Worm (Caenorhabditis elegans) whole organism, L3 larva: ENCODE results near the gene rpl-37.

Source experiments
- R02D3.7 ChIP-seq: fragments of 150-350 bp; optimal IDR thresholded peaks from 2 replicates; lab custom pipeline; 2014; ENCODE audit warnings: missing biosample characterization, missing genetic modification characterization
- ZK546.5 ChIP-seq: sonication (generic microtip); optimal IDR thresholded peaks from 2 replicates; lab custom pipeline; 2017; ENCODE audit warnings: missing biosample characterization, missing genetic modification characterization
- aly-2 ChIP-seq: fragments of 150-350 bp; optimal IDR thresholded peaks from 2 replicates; lab custom pipeline; 2014; ENCODE audit warnings: missing biosample characterization, missing genetic modification characterization
- ama-1 ChIP-seq: fragments of 150-350 bp; optimal IDR thresholded peaks from 2 replicates; lab custom pipeline; 2018
- ceh-16 ChIP-seq: sonication (generic microtip); optimal IDR thresholded peaks from 2 replicates; lab custom pipeline; 2017; ENCODE audit warnings: missing biosample characterization, missing genetic modification characterization
- ceh-82 ChIP-seq: fragments of 150-350 bp; optimal IDR thresholded peaks from 2 replicates; lab custom pipeline; 2014; ENCODE audit warnings: missing biosample characterization, missing genetic modification characterization
- egl-27 ChIP-seq: sonication (generic microtip); optimal IDR thresholded peaks from 4 replicates; lab custom pipeline; 2017; ENCODE audit warnings: missing biosample characterization, missing genetic modification reagents, missing genetic modification characterization
- elt-1 ChIP-seq: fragments of 150-350 bp; optimal IDR thresholded peaks from 2 replicates; lab custom pipeline; 2014; ENCODE audit warnings: missing biosample characterization, missing genetic modification characterization
- elt-2 ChIP-seq: sonication (generic microtip); optimal IDR thresholded peaks from 2 replicates; lab custom pipeline; 2016; ENCODE audit warnings: missing genetic modification reagents, mild to moderate bottlenecking, missing genetic modification characterization, missing compliant biosample characterization
- fkh-10 ChIP-seq: sonication (generic microtip); optimal IDR thresholded peaks from 2 replicates; lab custom pipeline; 2017; ENCODE audit warnings: missing biosample characterization, missing genetic modification reagents, missing genetic modification characterization
- fkh-2 ChIP-seq: fragments of 150-350 bp; optimal IDR thresholded peaks from 2 replicates; lab custom pipeline; 2014; ENCODE audit warnings: missing biosample characterization, missing genetic modification reagents, missing genetic modification characterization
- jun-1 ChIP-seq: fragments of 150-350 bp; optimal IDR thresholded peaks from 2 replicates; lab custom pipeline; 2014; ENCODE audit warnings: missing biosample characterization, missing genetic modification reagents, missing genetic modification characterization
- lin-15B ChIP-seq: fragments of 150-350 bp; optimal IDR thresholded peaks from 2 replicates; lab custom pipeline; 2014; ENCODE audit warnings: missing biosample characterization, missing genetic modification characterization
- lin-39 ChIP-seq: fragments of 150-350 bp; optimal IDR thresholded peaks from 2 replicates; lab custom pipeline; 2018; ENCODE audit warnings: missing biosample characterization, missing genetic modification reagents, missing genetic modification characterization
- lsy-12 ChIP-seq: sonication (generic microtip); optimal IDR thresholded peaks from 2 replicates; lab custom pipeline; 2016; ENCODE audit warnings: mild to moderate bottlenecking, missing genetic modification characterization, missing compliant biosample characterization
- mdl-1 ChIP-seq: fragments of 150-350 bp; optimal IDR thresholded peaks from 2 replicates; lab custom pipeline; 2014; ENCODE audit warnings: missing biosample characterization, missing genetic modification characterization
- nfya-1 ChIP-seq: sonication (generic microtip); optimal IDR thresholded peaks from 2 replicates; lab custom pipeline; 2017; ENCODE audit warnings: missing genetic modification characterization, mild to moderate bottlenecking, missing compliant biosample characterization, antibody characterized with exemption, moderate library complexity; ENCODE audit not compliant: insufficient read depth
- nhr-11 ChIP-seq: fragments of 150-350 bp; optimal IDR thresholded peaks from 2 replicates; lab custom pipeline; 2014; ENCODE audit warnings: missing biosample characterization, missing genetic modification characterization
- nhr-12 ChIP-seq: fragments of 150-350 bp; optimal IDR thresholded peaks from 2 replicates; lab custom pipeline; 2014; ENCODE audit warnings: missing biosample characterization, missing genetic modification characterization
- nhr-23 ChIP-seq: fragments of 150-350 bp; optimal IDR thresholded peaks from 2 replicates; lab custom pipeline; 2014; ENCODE audit warnings: missing biosample characterization, missing genetic modification reagents, missing genetic modification characterization
- nhr-25 ChIP-seq: sonication (generic microtip); optimal IDR thresholded peaks from 2 replicates; lab custom pipeline; 2017; ENCODE audit warnings: missing biosample characterization, missing genetic modification characterization
- nhr-28 ChIP-seq: fragments of 150-350 bp; optimal IDR thresholded peaks from 2 replicates; lab custom pipeline; 2014; ENCODE audit warnings: missing biosample characterization, missing genetic modification characterization
- nhr-43 ChIP-seq: sonication (generic microtip); optimal IDR thresholded peaks from 2 replicates; lab custom pipeline; 2016; ENCODE audit warnings: mild to moderate bottlenecking, missing genetic modification characterization, missing compliant biosample characterization; ENCODE audit not compliant: poor library complexity, severe bottlenecking
- nhr-67 ChIP-seq: fragments of 150-350 bp; optimal IDR thresholded peaks from 2 replicates; lab custom pipeline; 2014; ENCODE audit warnings: missing biosample characterization, missing genetic modification characterization
- nhr-76 ChIP-seq: fragments of 150-350 bp; sonication (generic microtip); optimal IDR thresholded peaks from 5 replicates; lab custom pipeline; 2014; ENCODE audit warnings: missing biosample characterization, missing genetic modification characterization
- nhr-77 ChIP-seq: fragments of 150-350 bp; optimal IDR thresholded peaks from 2 replicates; lab custom pipeline; 2014; ENCODE audit warnings: missing biosample characterization, missing genetic modification characterization
- pha-4 ChIP-seq: fragments of 150-350 bp; optimal IDR thresholded peaks from 2 replicates; lab custom pipeline; 2014; ENCODE audit warnings: missing biosample characterization, missing genetic modification reagents, missing genetic modification characterization
- pqm-1 ChIP-seq: fragments of 150-350 bp; optimal IDR thresholded peaks from 2 replicates; lab custom pipeline; 2017; ENCODE audit warnings: missing biosample characterization, missing genetic modification characterization, inconsistent platforms
- sea-2 ChIP-seq: fragments of 150-350 bp; sonication (generic microtip); optimal IDR thresholded peaks from 4 replicates; lab custom pipeline; 2014; ENCODE audit warnings: missing biosample characterization, missing genetic modification reagents, missing genetic modification characterization
- skn-1 ChIP-seq: fragments of 150-350 bp; optimal IDR thresholded peaks from 2 replicates; lab custom pipeline; 2014; ENCODE audit warnings: missing biosample characterization, missing genetic modification characterization
- snpc-4 ChIP-seq: fragments of 150-350 bp; optimal IDR thresholded peaks from 2 replicates; lab custom pipeline; 2014; ENCODE audit warnings: missing biosample characterization, missing genetic modification characterization
- tbx-2 ChIP-seq: sonication (generic microtip); optimal IDR thresholded peaks from 2 replicates; lab custom pipeline; 2016; ENCODE audit warnings: mild to moderate bottlenecking, missing genetic modification characterization, missing compliant biosample characterization
- unc-39 ChIP-seq: sonication (generic microtip); optimal IDR thresholded peaks from 4 replicates; lab custom pipeline; 2017; ENCODE audit warnings: missing biosample characterization, missing genetic modification characterization
- unc-62 ChIP-seq: fragments of 150-350 bp; sonication (generic microtip); optimal IDR thresholded peaks from 4 replicates; lab custom pipeline; 2014; ENCODE audit warnings: missing biosample characterization, missing genetic modification reagents, missing genetic modification characterization
- ztf-11 ChIP-seq: fragments of 150-350 bp; optimal IDR thresholded peaks from 2 replicates; lab custom pipeline; 2014; ENCODE audit warnings: missing biosample characterization, missing genetic modification characterization
- ztf-4 ChIP-seq: fragments of 150-350 bp; optimal IDR thresholded peaks from 2 replicates; lab custom pipeline; 2014; ENCODE audit warnings: missing biosample characterization, missing genetic modification characterization

rpl-37 gene

DNA sequence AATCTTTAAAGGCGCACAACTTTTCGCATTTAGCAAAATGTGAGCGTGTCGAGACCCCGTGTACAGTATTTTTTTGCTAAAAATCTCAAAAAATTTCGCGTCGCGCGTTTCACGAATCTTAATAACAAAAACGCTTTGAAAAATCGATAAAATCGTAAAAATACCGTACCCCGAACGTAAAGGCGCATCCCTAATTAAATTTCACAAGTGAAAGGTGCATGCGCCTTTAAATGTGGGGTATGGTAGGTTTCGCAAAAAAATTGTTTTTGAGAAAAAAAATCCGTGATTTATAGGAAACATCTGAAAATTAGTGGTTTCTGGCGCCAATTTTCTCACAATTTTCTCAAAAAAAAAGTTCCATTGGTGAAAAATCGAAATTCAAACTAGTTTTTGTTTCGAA is 5.7 kb downstream of the rpl-37 start:
- TF ChIP-seq nhr-28 (tag; lab: Kevin White, UChicago) = no peak
- TF ChIP-seq aly-2 (tag; lab: Kevin White, UChicago) = no peak
- no peak for TF ChIP-seq ama-1 (lab: Kevin White, UChicago)
- no peak for TF ChIP-seq fkh-10 (GFP tag; lab: Kevin White, UChicago)
- no peak for TF ChIP-seq nfya-1 (tag; lab: Kevin White, UChicago)

DNA sequence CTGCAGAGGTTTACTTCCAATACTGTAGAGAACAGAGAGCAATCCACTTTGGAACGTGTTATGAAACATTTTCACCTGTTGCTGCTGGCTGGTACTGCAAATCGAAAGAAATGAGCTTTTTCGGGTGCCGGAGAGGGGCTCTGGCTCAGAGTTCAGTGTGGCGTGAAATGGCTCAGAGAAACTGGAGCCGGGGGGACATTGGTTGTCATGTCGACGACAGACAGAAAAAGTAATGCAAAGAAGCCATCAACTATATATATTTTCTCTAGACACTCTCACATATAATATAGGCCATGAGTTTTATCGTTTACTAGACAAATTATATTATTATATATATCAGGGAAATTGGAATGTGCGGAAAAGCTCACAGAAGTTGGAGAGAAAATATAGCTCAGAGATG is 9.0 kb downstream of the rpl-37 start, which contains the start of gene cfap-20:
TSS of gene cfap-20 (minus strand) at position 101 of the 400 bp plus-strand sequence.
- TF ChIP-seq nhr-23 (tag; lab: Kevin White, UChicago) = no peak
- no peak for TF ChIP-seq nhr-25 (tag; lab: Kevin White, UChicago)
- no peak for TF ChIP-seq sea-2 (GFP tag; lab: Kevin White, UChicago)
- no peak for TF ChIP-seq nhr-43 (tag; lab: Kevin White, UChicago)
- TF ChIP-seq ceh-16 (tag; lab: Kevin White, UChicago) = no peak
- TF ChIP-seq elt-1 (tag; lab: Kevin White, UChicago) = no peak
- no peak for TF ChIP-seq ztf-11 (tag; lab: Kevin White, UChicago)

DNA sequence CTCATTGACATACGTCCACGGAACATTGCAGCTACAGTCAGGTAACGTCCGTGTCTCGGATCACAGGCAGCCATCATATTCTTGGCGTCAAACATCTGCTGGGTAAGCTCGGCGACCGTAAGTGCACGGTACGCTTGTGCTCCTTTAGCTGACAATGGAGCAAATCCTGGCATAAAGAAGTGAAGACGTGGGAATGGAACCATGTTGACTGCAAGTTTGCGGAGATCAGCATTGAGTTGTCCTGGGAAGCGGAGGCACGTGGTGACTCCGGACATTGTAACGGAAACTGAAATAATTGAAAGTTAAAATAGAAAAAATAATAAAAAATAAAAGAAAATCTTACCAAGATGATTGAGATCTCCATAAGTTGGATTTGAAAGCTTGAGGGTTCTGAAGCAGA is 11.1 kb downstream of the rpl-37 start:
- TF ChIP-seq ZK546.5 (no peak), nhr-67 (no peak), elt-1 (tag; lab: Kevin White, UChicago) (no peak), nhr-12 (tag; lab: Kevin White, UChicago) (no peak), nhr-77 (tag; lab: Kevin White, UChicago) (no peak), pha-4 (tag; lab: Kevin White, UChicago) (no peak), nhr-11 (tag; lab: Kevin White, UChicago) (no peak), R02D3.7 (no peak), skn-1 (tag; lab: Kevin White, UChicago) (no peak), nhr-23 (tag; lab: Kevin White, UChicago) (no peak), nhr-76 (tag; lab: Kevin White, UChicago) (no peak), nhr-28 (tag; lab: Kevin White, UChicago) (no peak), pqm-1 (tag; lab: Kevin White, UChicago) (no peak), unc-62 (GFP tag; lab: Kevin White, UChicago) (no peak), egl-27 (tag; lab: Kevin White, UChicago) (no peak)

DNA sequence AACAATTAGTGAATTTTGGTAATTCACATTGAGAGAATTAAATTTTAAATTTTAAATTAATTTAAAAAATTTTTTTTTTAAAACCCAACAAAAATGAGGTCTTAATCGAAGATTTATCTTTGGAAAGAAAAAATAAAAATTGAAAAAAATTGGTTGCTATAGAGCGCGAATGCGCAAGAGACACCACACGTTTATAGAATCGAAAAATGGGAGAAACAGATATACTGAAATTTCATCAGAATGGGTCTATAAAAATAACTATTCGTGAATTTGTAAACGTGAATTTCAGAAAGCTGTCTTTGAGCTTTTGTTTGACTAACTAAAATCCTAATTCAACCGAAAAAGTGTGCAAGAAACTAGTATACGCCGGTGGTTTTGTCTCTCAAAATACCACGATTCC is 12.0 kb downstream of the rpl-37 start:
- TF ChIP-seq nhr-23 (tag; lab: Kevin White, UChicago) (peak; percentile 62), mdl-1 (tag; lab: Kevin White, UChicago) (no peak), ceh-16 (tag; lab: Kevin White, UChicago) (no peak), nhr-77 (tag; lab: Kevin White, UChicago) (no peak), tbx-2 (tag; lab: Kevin White, UChicago) (no peak), ceh-82 (tag; lab: Kevin White, UChicago) (no peak), nhr-43 (tag; lab: Kevin White, UChicago) (peak; percentile 46), ama-1 (lab: Kevin White, UChicago) (no peak), pqm-1 (tag; lab: Kevin White, UChicago) (peak; percentile 38), fkh-10 (GFP tag; lab: Kevin White, UChicago) (no peak), fkh-2 (no peak), pha-4 (tag; lab: Kevin White, UChicago) (peak; percentile 92), jun-1 (tag; lab: Kevin White, UChicago) (peak; percentile 18), nfya-1 (tag; lab: Kevin White, UChicago) (peak; percentile 60), lin-39 (tag; lab: Kevin White, UChicago) (no peak), lin-15B (peak; percentile 82), ztf-11 (tag; lab: Kevin White, UChicago) (no peak), lsy-12 (tag; lab: Kevin White, UChicago) (no peak), ztf-4 (tag; lab: Kevin White, UChicago) (no peak), R02D3.7 (no peak), nhr-25 (tag; lab: Kevin White, UChicago) (peak; percentile 40), skn-1 (tag; lab: Kevin White, UChicago) (no peak), unc-39 (tag; lab: Kevin White, UChicago) (no peak), elt-2 (tag; lab: Kevin White, UChicago) (peak; percentile 41), snpc-4 (peak; percentile 35)
